Fruit fly (Drosophila melanogaster): ENCODE measurements around the gene CG10616.

The CG10616 gene

DNA sequence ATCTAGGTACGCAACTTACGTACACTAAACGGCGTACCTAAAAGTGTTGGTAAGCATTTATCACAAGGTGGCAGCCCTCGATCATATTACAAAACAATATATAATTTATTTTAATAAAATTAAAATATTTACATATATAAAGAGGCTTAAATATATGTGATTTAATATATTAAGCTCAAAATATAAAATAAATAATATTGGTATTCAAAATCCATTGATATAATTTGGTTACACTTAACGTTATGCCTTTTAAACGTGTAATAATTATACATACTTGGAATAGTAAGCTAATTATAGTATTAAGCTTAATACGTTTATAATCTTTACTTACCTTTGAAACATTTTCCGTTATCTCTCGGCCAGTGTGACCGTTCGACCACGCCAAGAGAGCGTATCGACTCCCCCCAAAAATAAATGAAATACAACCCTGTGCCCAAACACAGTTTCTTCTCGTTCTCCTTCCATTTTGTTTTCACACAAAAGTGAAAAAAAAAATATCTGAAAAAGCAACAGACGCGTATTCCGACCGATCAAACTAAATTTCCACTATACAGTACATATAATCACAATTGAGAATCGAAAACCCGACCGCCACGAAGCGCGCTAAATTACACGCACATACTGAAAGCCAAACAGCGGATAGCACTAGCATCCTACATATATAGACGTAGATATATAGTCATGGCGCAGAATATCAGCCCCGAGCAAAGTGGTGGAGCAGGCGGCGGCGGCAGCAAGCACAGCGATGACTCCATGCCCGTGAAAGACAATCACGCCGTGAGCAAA, 32.5 kb downstream of the CG10616 start, which contains the start of the genes CG10646 and vih (continued):
- TF ChIP-seq Sox14 (GFP tag; optimal IDR thresholded peaks at IDR 0.05) (no peak), CG3032 (tag; optimal IDR thresholded peaks at IDR 0.05) (peak; percentile 21), Eip93F (GFP tag; optimal IDR thresholded peaks at IDR 0.05) (peak; percentile 52), CG32006 (GFP tag; optimal IDR thresholded peaks at IDR 0.05) (no peak), CG6808 (GFP tag; optimal IDR thresholded peaks at IDR 0.05) (no peak), Hr38 (GFP tag; optimal IDR thresholded peaks at IDR 0.05) (no peak), pdm3 (GFP tag; optimal IDR thresholded peaks at IDR 0.05) (no peak), eg (GFP tag; IDR thresholded peaks at IDR 0.05) (no peak), CG16779 (tag; optimal IDR thresholded peaks at IDR 0.05) (no peak), dsx (GFP tag; optimal IDR thresholded peaks at IDR 0.05; ENCODE audit: poor library complexity, severe bottlenecking) (no peak), svp (GFP tag) (no peak), Sox15 (GFP tag; optimal IDR thresholded peaks at IDR 0.05) (no peak)

DNA sequence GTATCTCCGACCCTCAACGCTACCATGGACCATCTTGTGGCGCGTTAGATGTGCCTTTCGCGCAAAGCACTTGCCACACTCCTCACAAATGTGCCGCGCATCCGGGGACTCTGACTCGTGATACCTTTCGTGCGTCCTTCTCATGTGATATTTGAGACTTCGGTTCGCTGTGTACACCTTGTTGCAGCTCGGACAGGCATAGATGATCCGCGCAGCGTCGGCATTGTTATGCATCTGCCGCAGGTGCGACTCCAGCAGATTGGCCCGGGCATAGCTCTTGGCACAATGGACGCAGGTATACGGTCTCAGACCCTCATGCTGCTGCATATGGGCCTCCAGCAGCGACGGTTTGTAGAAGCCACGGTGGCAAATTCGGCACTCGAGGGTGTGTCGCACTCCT, 34.5 kb downstream of the CG10616 start:
- no peak for TF ChIP-seq lz (GFP tag; optimal IDR thresholded peaks at IDR 0.05)
- TF ChIP-seq cyc (GFP tag; optimal IDR thresholded peaks at IDR 0.05), result no peak
- TF ChIP-seq Ets21C (GFP tag; optimal IDR thresholded peaks at IDR 0.05), result no peak
- no peak for TF ChIP-seq CG3032 (tag; optimal IDR thresholded peaks at IDR 0.05)
- TF ChIP-seq CG1621 (tag; optimal IDR thresholded peaks at IDR 0.05), result no peak
- no peak for TF ChIP-seq vri (GFP tag; optimal IDR thresholded peaks at IDR 0.05)
- TF ChIP-seq Sox15 (GFP tag; optimal IDR thresholded peaks at IDR 0.05), result no peak
- TF ChIP-seq fkh (GFP tag; optimal IDR thresholded peaks at IDR 0.05), result no peak
- no peak for TF ChIP-seq CG11294 (GFP tag; IDR thresholded peaks at IDR 0.05)
- TF ChIP-seq CG4318 (GFP tag; optimal IDR thresholded peaks at IDR 0.05), result no peak
- no peak for TF ChIP-seq Lpt (GFP tag; optimal IDR thresholded peaks at IDR 0.05)

DNA sequence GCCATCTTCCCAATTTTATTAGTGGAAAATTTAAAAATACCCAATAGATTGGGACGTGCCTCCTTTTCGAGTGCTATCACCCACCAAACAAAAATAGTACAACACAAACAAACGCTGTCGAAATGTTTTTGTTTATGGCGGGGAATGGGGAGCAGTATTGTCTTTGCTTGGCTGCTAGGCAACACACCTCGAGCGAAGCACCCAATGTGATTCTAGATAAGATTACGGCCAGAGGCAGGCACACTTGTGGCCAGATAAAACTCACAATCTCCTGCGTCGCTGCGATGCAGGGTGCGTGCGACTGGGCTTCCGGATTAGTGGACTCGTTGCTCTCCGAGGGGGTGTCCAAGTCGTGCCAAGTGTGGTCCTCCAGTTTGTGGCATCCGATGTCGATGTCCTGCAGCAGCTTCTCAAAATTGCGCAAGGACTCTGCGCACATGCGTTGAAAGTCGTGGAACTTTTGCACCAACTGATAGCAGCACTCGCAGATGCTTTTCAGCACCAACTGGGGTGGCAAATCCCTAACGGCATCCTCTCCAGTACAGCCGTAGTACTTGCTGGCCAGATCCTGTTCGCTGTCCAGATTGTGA, 35.5 kb downstream of the CG10616 start:
- TF ChIP-seq ss (GFP tag; optimal IDR thresholded peaks at IDR 0.05) (no peak), Eip93F (GFP tag; optimal IDR thresholded peaks at IDR 0.05) (no peak), CG15336 (GFP tag; IDR thresholded peaks at IDR 0.05) (no peak), CG32006 (GFP tag; optimal IDR thresholded peaks at IDR 0.05) (no peak), fd59A (GFP tag; optimal IDR thresholded peaks at IDR 0.05) (no peak), CG3032 (tag; optimal IDR thresholded peaks at IDR 0.05) (no peak), CG11902 (GFP tag; optimal IDR thresholded peaks at IDR 0.05) (no peak), Ets21C (GFP tag; optimal IDR thresholded peaks at IDR 0.05) (no peak), CG6792 (GFP tag; optimal IDR thresholded peaks at IDR 0.05) (no peak), Sox15 (GFP tag; optimal IDR thresholded peaks at IDR 0.05) (no peak), CG7368 (GFP tag; optimal IDR thresholded peaks at IDR 0.05) (no peak), CG3919 (GFP tag; optimal IDR thresholded peaks at IDR 0.05) (no peak), fkh (GFP tag; optimal IDR thresholded peaks at IDR 0.05) (no peak)

DNA sequence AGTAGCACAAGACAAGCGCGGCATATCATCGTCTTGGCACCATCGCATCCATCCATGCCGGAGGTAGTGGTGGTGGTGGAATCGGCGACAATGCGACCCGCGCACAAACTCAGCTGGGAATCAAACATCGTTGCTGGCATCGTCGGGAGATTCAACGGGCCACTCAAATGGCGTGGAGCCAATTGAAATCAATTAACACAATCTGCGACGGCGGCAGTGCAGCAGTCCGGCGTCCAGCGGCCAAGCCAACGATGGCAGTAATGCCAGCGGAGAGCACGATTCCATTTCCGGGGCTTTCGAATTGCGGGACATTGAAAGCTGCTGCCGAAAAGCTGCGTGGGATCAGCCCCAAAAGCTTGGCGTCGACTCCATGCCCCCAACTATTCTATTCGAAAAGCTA, 36.0 kb downstream of the CG10616 start, which contains the start of gene CG10654:
Gene CG10654 (minus strand): TSS at position 270 of the 400 bp plus-strand sequence.
- TF ChIP-seq CG34406 (GFP tag; optimal IDR thresholded peaks at IDR 0.05) (no peak), Sox102F (GFP tag; optimal IDR thresholded peaks at IDR 0.05) (no peak)

DNA sequence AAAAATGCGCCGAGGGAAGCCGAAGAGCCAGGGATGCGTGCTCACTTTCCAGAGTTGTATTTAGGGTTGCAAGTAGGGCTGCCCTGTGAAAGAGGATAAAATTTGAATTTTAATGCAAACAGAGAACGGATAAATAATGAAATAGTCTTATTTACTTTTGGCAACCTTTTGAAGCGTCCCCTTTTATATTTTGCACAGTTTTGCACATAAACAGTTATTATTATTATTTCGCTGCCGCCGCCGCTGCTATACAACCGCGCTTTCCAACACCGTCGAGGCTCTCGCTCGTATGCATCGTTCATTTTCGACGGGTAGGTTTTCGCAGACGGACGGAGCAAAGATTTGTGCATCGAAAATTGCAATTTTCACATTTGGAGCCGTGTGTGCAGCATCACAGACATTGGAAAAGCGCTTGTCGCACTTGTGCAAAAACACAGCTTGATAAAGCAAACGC, 43.3 kb downstream of the CG10616 start, which contains the start of the genes sti and tral:
Gene sti (minus strand): TSS at position 54 of the 454 bp plus-strand sequence.
Gene tral (plus strand): TSS at position 298 of the 454 bp plus-strand sequence.
- TF ChIP-seq CG8319 (GFP tag; optimal IDR thresholded peaks at IDR 0.05) (peak; percentile 84), pdm3 (GFP tag; optimal IDR thresholded peaks at IDR 0.05) (no peak), Ets21C (GFP tag; optimal IDR thresholded peaks at IDR 0.05) (peak; percentile 84), svp (GFP tag) (no peak), CG15336 (GFP tag; IDR thresholded peaks at IDR 0.05) (no peak; the same call in 1 of the 2 replicates), CG7368 (GFP tag; optimal IDR thresholded peaks at IDR 0.05) (peak; percentile 67), esn (GFP tag; optimal IDR thresholded peaks at IDR 0.05) (peak; percentile 90), CG9139 (GFP tag; optimal IDR thresholded peaks at IDR 0.05) (peak; percentile 29), dac (GFP tag; optimal IDR thresholded peaks at IDR 0.05) (peak; percentile 50), Ets96B (tag; optimal IDR thresholded peaks at IDR 0.05) (peak; percentile 49), fkh (GFP tag; optimal IDR thresholded peaks at IDR 0.05) (peak; percentile 55), CG31627 (GFP tag; optimal IDR thresholded peaks at IDR 0.05) (peak; percentile 93), CG4318 (GFP tag; optimal IDR thresholded peaks at IDR 0.05) (peak; percentile 48), CG11762 (GFP tag; optimal IDR thresholded peaks at IDR 0.05; ENCODE audit: insufficient read depth) (no peak), Eip75B (GFP tag; optimal IDR thresholded peaks at IDR 0.05) (no peak), spab (GFP tag; optimal IDR thresholded peaks at IDR 0.05) (no peak), acj6 (GFP tag; optimal IDR thresholded peaks at IDR 0.05) (no peak), Hr4 (GFP tag; optimal IDR thresholded peaks at IDR 0.05) (peak; percentile 90)

Data from whole organism, prepupa.